Fruit fly (Drosophila melanogaster): Measurements from ENCODE around the gene CG44198.

Gene CG44198

DNA sequence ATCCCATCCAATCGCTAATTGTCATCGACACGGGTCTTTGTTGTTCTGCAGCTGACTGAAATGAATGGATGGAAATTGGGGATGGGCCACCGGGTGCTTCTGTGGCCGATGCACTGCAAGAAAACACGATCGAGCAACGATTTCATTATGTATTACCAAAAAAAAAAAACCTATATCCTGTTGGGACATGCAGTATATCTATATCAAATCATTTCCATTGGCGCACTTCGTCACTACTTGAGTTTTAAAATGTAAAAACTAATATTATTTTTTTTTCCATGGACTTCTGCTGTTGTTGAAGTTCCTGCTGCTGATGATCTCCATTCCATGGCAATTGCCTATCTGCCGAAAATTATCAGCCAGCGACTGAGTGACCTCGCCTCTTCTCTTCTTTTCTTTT lies 45.1 kb downstream of the CG44198 start (continued):
- no peak for TF ChIP-seq fu2 (GFP tag; optimal IDR thresholded peaks at IDR 0.05)
- TF ChIP-seq Doc3 (GFP tag; IDR thresholded peaks at IDR 0.05; ENCODE audit: partially characterized antibody), result no peak
- peak; percentile 67 for TF ChIP-seq Xbp1 (GFP tag; optimal IDR thresholded peaks at IDR 0.05)
- TF ChIP-seq CG11560 (tag; IDR thresholded peaks at IDR 0.05), result peak; percentile 32; the same call in 1 of the 3 replicates
- peak; percentile 54 for TF ChIP-seq slbo (GFP tag; IDR thresholded peaks at IDR 0.05)
- peak; percentile 71; the same call in 1 of the 2 replicates for TF ChIP-seq danr (GFP tag; IDR thresholded peaks at IDR 0.05)
- peak; percentile 67 for TF ChIP-seq slp2 (GFP tag; optimal IDR thresholded peaks at IDR 0.05)
- no peak for TF ChIP-seq shn (GFP tag; optimal IDR thresholded peaks at IDR 0.05)
- peak; percentile 5 for TF ChIP-seq Max (GFP tag; optimal IDR thresholded peaks at IDR 0.05)
- peak; percentile 3 for TF ChIP-seq NC2α (GFP tag; optimal IDR thresholded peaks at IDR 0.05)
- peak; percentile 52; the same call in 1 of the 2 replicates for TF ChIP-seq CG9932 (GFP tag; IDR thresholded peaks at IDR 0.05)
- peak; percentile 36; the same call in 1 of the 3 replicates for TF ChIP-seq Aef1 (GFP tag; IDR thresholded peaks at IDR 0.05)
- TF ChIP-seq Fer3 (tag; optimal IDR thresholded peaks at IDR 0.05), result no peak
- peak in 1 of 2 experiments; percentile 37 for TF ChIP-seq eve (GFP tag; optimal IDR thresholded peaks at IDR 0.05)
- no peak for TF ChIP-seq hkb (optimal IDR thresholded peaks at IDR 0.05)
- TF ChIP-seq hkb (GFP tag; IDR thresholded peaks at IDR 0.05), result peak; percentile 81
- TF ChIP-seq Ets65A (GFP tag), result peak; percentile 94
- no peak for TF ChIP-seq CG3065 (GFP tag; optimal IDR thresholded peaks at IDR 0.05)
- TF ChIP-seq CG7963 (GFP tag; IDR thresholded peaks at IDR 0.05; ENCODE audit: partially characterized antibody), result no peak
- peak in 1 of 3 experiments; percentile 56 for TF ChIP-seq lola (GFP tag; optimal IDR thresholded peaks at IDR 0.05)
- peak; percentile 20 for TF ChIP-seq Dek (tag; optimal IDR thresholded peaks at IDR 0.05)
- no peak for TF ChIP-seq CG16813 (GFP tag; IDR thresholded peaks at IDR 0.05; ENCODE audit: partially characterized antibody)
- TF ChIP-seq CG4820 (GFP tag; optimal IDR thresholded peaks at IDR 0.05), result peak; percentile 69
- TF ChIP-seq CG16815 (GFP tag; optimal IDR thresholded peaks at IDR 0.05), result peak; percentile 29
- no peak for TF ChIP-seq caup (GFP tag; optimal IDR thresholded peaks at IDR 0.05; ENCODE audit: severe bottlenecking)
- TF ChIP-seq amos (GFP tag; IDR thresholded peaks at IDR 0.05; ENCODE audit: partially characterized antibody), result no peak
- no peak for TF ChIP-seq p53 (GFP tag; optimal IDR thresholded peaks at IDR 0.05)
- TF ChIP-seq CG7357 (GFP tag; IDR thresholded peaks at IDR 0.05), result peak; percentile 68; the same call in 2 of the 3 replicates
- TF ChIP-seq CG30403 (GFP tag; optimal IDR thresholded peaks at IDR 0.05), result peak; percentile 60
- no peak for TF ChIP-seq CG7987 (GFP tag; optimal IDR thresholded peaks at IDR 0.05)
- no peak for TF ChIP-seq run (tag; optimal IDR thresholded peaks at IDR 0.05)
- TF ChIP-seq CG4854 (GFP tag; optimal IDR thresholded peaks at IDR 0.05), result no peak
- TF ChIP-seq mam (GFP tag; optimal IDR thresholded peaks at IDR 0.05), result peak; percentile 58
- TF ChIP-seq abd-A (tag; optimal IDR thresholded peaks at IDR 0.05), result no peak
- TF ChIP-seq CG8359 (GFP tag; optimal IDR thresholded peaks at IDR 0.05; ENCODE audit: borderline replicate concordance), result no peak
- TF ChIP-seq YL-1 (GFP tag; optimal IDR thresholded peaks at IDR 0.05), result no peak
- TF ChIP-seq CG8765 (GFP tag; IDR thresholded peaks at IDR 0.05), result no peak
- no peak for TF ChIP-seq zfh2 (GFP tag; optimal IDR thresholded peaks at IDR 0.05)
- no peak for TF ChIP-seq Drgx (GFP tag; IDR thresholded peaks at IDR 0.05)
- TF ChIP-seq CG18619 (GFP tag; optimal IDR thresholded peaks at IDR 0.05), result peak; percentile 10
- peak; percentile 48; the same call in 1 of the 2 replicates for TF ChIP-seq Rfx (GFP tag; IDR thresholded peaks at IDR 0.05)
- TF ChIP-seq ac (GFP tag; optimal IDR thresholded peaks at IDR 0.05), result no peak
- peak; percentile 65; the same call in 2 of the 3 replicates for TF ChIP-seq CG11695 (GFP tag; IDR thresholded peaks at IDR 0.05)
- no peak for TF ChIP-seq CG5180 (GFP tag; optimal IDR thresholded peaks at IDR 0.05)
- TF ChIP-seq CG14965 (GFP tag; optimal IDR thresholded peaks at IDR 0.05; ENCODE audit: borderline replicate concordance), result no peak
- no peak for TF ChIP-seq CG13287 (GFP tag; IDR thresholded peaks at IDR 0.05; ENCODE audit: partially characterized antibody)
- TF ChIP-seq unpg (GFP tag; optimal IDR thresholded peaks at IDR 0.05), result peak; percentile 61
- TF ChIP-seq NK7.1 (GFP tag; optimal IDR thresholded peaks at IDR 0.05), result no peak
- TF ChIP-seq so (GFP tag; IDR thresholded peaks at IDR 0.05), result peak; percentile 76; the same call in 2 of the 3 replicates
- peak; percentile 16 for TF ChIP-seq CG12236 (GFP tag; optimal IDR thresholded peaks at IDR 0.05)
